Fruit fly (Drosophila melanogaster) whole organism, embryonic: ENCODE measurements around the gene CG5498.
A peak's percentile ranks its signal among the peaks of the same experiment; 100 is the strongest.

Experiments used
- Antp ChIP-seq: fragments of 200-800 bp; sonication (Bioruptor generic); optimal IDR thresholded peaks from 3 replicates; lab custom pipeline; 2016; ENCODE audit warnings: missing biosample characterization, missing genetic modification characterization
- BEAF-32 ChIP-seq: fragments of 200-800 bp; sonication (Bioruptor generic); optimal IDR thresholded peaks from 3 replicates; lab custom pipeline; 2017; ENCODE audit warnings: missing biosample characterization, missing genetic modification characterization, mild to moderate bottlenecking, moderate library complexity, missing genetic modification reagents
- BtbVII ChIP-seq: fragments of 200-800 bp; sonication (Bioruptor generic); optimal IDR thresholded peaks from 3 replicates; lab custom pipeline; 2017; ENCODE audit warnings: missing biosample characterization, mild to moderate bottlenecking, missing genetic modification characterization
- Bteb2 ChIP-seq: fragments of 200-800 bp; sonication (Bioruptor generic); optimal IDR thresholded peaks from 2 replicates; lab custom pipeline; 2016; ENCODE audit warnings: missing biosample characterization, missing genetic modification characterization
- CG10431 ChIP-seq: fragments of 200-800 bp; sonication (Bioruptor generic); optimal IDR thresholded peaks from 3 replicates; lab custom pipeline; 2018; ENCODE audit warnings: missing biosample characterization, mild to moderate bottlenecking, missing genetic modification characterization
- CG12104 ChIP-seq: fragments of 200-800 bp; sonication (Bioruptor generic); optimal IDR thresholded peaks from 3 replicates; lab custom pipeline; 2016; ENCODE audit warnings: missing biosample characterization, missing genetic modification characterization
- CG12942 ChIP-seq: fragments of 200-800 bp; sonication (Bioruptor generic); optimal IDR thresholded peaks from 3 replicates; lab custom pipeline; 2016; ENCODE audit warnings: missing biosample characterization, missing genetic modification characterization
- CG13775 ChIP-seq: fragments of 200-800 bp; sonication (Bioruptor generic); optimal IDR thresholded peaks from 3 replicates; lab custom pipeline; 2017; ENCODE audit warnings: missing biosample characterization, mild to moderate bottlenecking, missing genetic modification characterization
- CG1529 ChIP-seq: fragments of 200-800 bp; sonication (Bioruptor generic); optimal IDR thresholded peaks from 3 replicates; lab custom pipeline; 2018; ENCODE audit warnings: missing biosample characterization, missing genetic modification characterization
- CG15514 ChIP-seq: fragments of 200-800 bp; sonication (Bioruptor generic); optimal IDR thresholded peaks from 3 replicates; lab custom pipeline; 2017; ENCODE audit warnings: missing biosample characterization, missing genetic modification characterization, mild to moderate bottlenecking, moderate library complexity, missing genetic modification reagents
- CG16779 ChIP-seq: fragments of 200-800 bp; sonication (Bioruptor generic); IDR thresholded peaks from 2 replicates; pipeline ENCODE4 v1.3.6; 2022; ENCODE audit warnings: missing biosample characterization, missing genetic modification characterization
- CG16815 ChIP-seq: fragments of 200-800 bp; sonication (Bioruptor generic); optimal IDR thresholded peaks from 3 replicates; lab custom pipeline; 2017; ENCODE audit warnings: missing biosample characterization, mild to moderate bottlenecking, missing genetic modification characterization
- CG18476 ChIP-seq: fragments of 200-800 bp; sonication (Bioruptor generic); optimal IDR thresholded peaks from 2 replicates; lab custom pipeline; 2016; ENCODE audit warnings: missing biosample characterization, mild to moderate bottlenecking, missing genetic modification characterization
- CG6683 ChIP-seq: fragments of 200-800 bp; sonication (Bioruptor generic); optimal IDR thresholded peaks from 2 replicates; lab custom pipeline; 2017; ENCODE audit warnings: missing biosample characterization, mild to moderate bottlenecking, missing genetic modification characterization, missing genetic modification reagents
- CG7556 ChIP-seq: fragments of 200-800 bp; sonication (Bioruptor generic); optimal IDR thresholded peaks from 2 replicates; lab custom pipeline; 2017; ENCODE audit warnings: missing biosample characterization, mild to moderate bottlenecking, missing genetic modification characterization
- CG9817 ChIP-seq: fragments of 200-800 bp; sonication (Bioruptor generic); optimal IDR thresholded peaks from 2 replicates; lab custom pipeline; 2018; ENCODE audit warnings: missing biosample characterization, mild to moderate bottlenecking, missing genetic modification characterization, moderate library complexity
- CTCF ChIP-seq: fragments of 200-800 bp; sonication (Bioruptor generic); optimal IDR thresholded peaks from 2 replicates; lab custom pipeline; 2017; ENCODE audit warnings: missing biosample characterization, mild to moderate bottlenecking, missing genetic modification characterization, moderate library complexity
- Dad ChIP-seq: fragments of 200-800 bp; sonication (Bioruptor generic); optimal IDR thresholded peaks from 3 replicates; lab custom pipeline; 2016; ENCODE audit warnings: missing biosample characterization, missing genetic modification characterization
- Dip3 ChIP-seq: fragments of 200-800 bp; sonication (Bioruptor generic); optimal IDR thresholded peaks from 3 replicates; lab custom pipeline; 2016; ENCODE audit warnings: missing biosample characterization, missing genetic modification characterization
- Drgx ChIP-seq: fragments of 200-800 bp; sonication (Bioruptor generic); IDR thresholded peaks from 2 replicates; pipeline ENCODE4 v1.3.6; 2022; ENCODE audit warnings: missing biosample characterization, missing genetic modification characterization
- Fer1 ChIP-seq: fragments of 200-800 bp; sonication (Bioruptor generic); optimal IDR thresholded peaks from 2 replicates; lab custom pipeline; 2017; ENCODE audit warnings: missing biosample characterization, mild to moderate bottlenecking, missing genetic modification characterization
- Gug ChIP-seq: fragments of 200-800 bp; sonication (Bioruptor generic); IDR thresholded peaks from 4 replicates; pipeline ENCODE4 v1.3.6; 2022; ENCODE audit warnings: missing biosample characterization, missing genetic modification characterization
- Hr51 ChIP-seq, 2 experiments: fragments of 200-800 bp; sonication (Bioruptor generic); optimal IDR thresholded peaks; 2 replicates in 1 of 2; 3 replicates in 1 of 2; lab custom pipeline; 2016 to 2018; ENCODE audit warnings: missing biosample characterization in 2 of 2, missing genetic modification characterization in 2 of 2, mild to moderate bottlenecking in 1 of 2, moderate library complexity in 1 of 2
- Nf-YC ChIP-seq: fragments of 200-800 bp; optimal IDR thresholded peaks from 3 replicates; lab custom pipeline; 2019; ENCODE audit warnings: missing biosample characterization, mild to moderate bottlenecking, missing genetic modification characterization, moderate library complexity
- Ptx1 ChIP-seq: fragments of 200-800 bp; sonication (Bioruptor generic); IDR thresholded peaks from 2 replicates; pipeline ENCODE4 v1.3.6; 2022; ENCODE audit warnings: missing biosample characterization, missing genetic modification characterization
- Sin3A ChIP-seq: fragments of >200 bp; optimal IDR thresholded peaks from 2 replicates; lab custom pipeline; 2018
- Sox102F ChIP-seq: fragments of 200-800 bp; sonication (Bioruptor generic); optimal IDR thresholded peaks from 2 replicates; lab custom pipeline; 2018; ENCODE audit warnings: missing biosample characterization, mild to moderate bottlenecking, missing genetic modification characterization, moderate library complexity
- Trl ChIP-seq, 3 experiments: fragments of >200 bp in 2 of 3; fragments of 200-800 bp in 1 of 3; sonication (Bioruptor generic) in 1 of 3; optimal IDR thresholded peaks; 2 replicates in 1 of 3; 3 replicates in 2 of 3; lab custom pipeline; 2016 to 2017; ENCODE audit warnings: missing biosample characterization in 1 of 3, missing genetic modification characterization in 1 of 3
- caup ChIP-seq: fragments of 200-800 bp; sonication (Bioruptor generic); optimal IDR thresholded peaks from 3 replicates; lab custom pipeline; 2017; ENCODE audit warnings: missing biosample characterization, mild to moderate bottlenecking, missing genetic modification characterization, moderate library complexity; ENCODE audit not compliant: severe bottlenecking
- danr ChIP-seq: fragments of 200-800 bp; sonication (Bioruptor generic); IDR thresholded peaks from 2 replicates; pipeline ENCODE4 v1.3.6; 2022; ENCODE audit warnings: missing biosample characterization, missing genetic modification characterization
- ftz-f1 ChIP-seq: fragments of 200-800 bp; sonication (Bioruptor generic); optimal IDR thresholded peaks from 2 replicates; lab custom pipeline; 2016; ENCODE audit warnings: missing biosample characterization, missing genetic modification characterization
- grn ChIP-seq: fragments of 200-800 bp; sonication (Bioruptor generic); optimal IDR thresholded peaks from 3 replicates; lab custom pipeline; 2017; ENCODE audit warnings: missing biosample characterization, missing genetic modification characterization
- ind ChIP-seq: fragments of 200-800 bp; sonication (Bioruptor generic); optimal IDR thresholded peaks from 3 replicates; lab custom pipeline; 2016; ENCODE audit warnings: missing biosample characterization, missing genetic modification characterization
- insv ChIP-seq, 2 experiments: fragments of 200-800 bp; sonication (Bioruptor generic); optimal IDR thresholded peaks; 3 replicates each; lab custom pipeline; 2016 to 2018; ENCODE audit warnings: missing biosample characterization in 2 of 2, missing genetic modification characterization in 2 of 2
- lilli ChIP-seq: fragments of 200-800 bp; sonication (Bioruptor generic); optimal IDR thresholded peaks from 3 replicates; lab custom pipeline; 2016; ENCODE audit warnings: missing biosample characterization, missing genetic modification characterization
- nau ChIP-seq: fragments of 200-800 bp; sonication (Bioruptor generic); optimal IDR thresholded peaks from 3 replicates; lab custom pipeline; 2017; ENCODE audit warnings: missing biosample characterization, mild to moderate bottlenecking, missing genetic modification characterization, missing genetic modification reagents
- org-1 ChIP-seq: fragments of 200-800 bp; sonication (Bioruptor generic); optimal IDR thresholded peaks from 2 replicates; lab custom pipeline; 2017; ENCODE audit warnings: missing biosample characterization, missing genetic modification characterization
- pb ChIP-seq: fragments of 200-800 bp; sonication (Bioruptor generic); optimal IDR thresholded peaks from 3 replicates; lab custom pipeline; 2016; ENCODE audit warnings: missing biosample characterization, missing genetic modification characterization
- prd ChIP-seq, 3 experiments: fragments of >200 bp in 2 of 3; fragments of 200-800 bp in 1 of 3; sonication (Bioruptor generic) in 1 of 3; optimal IDR thresholded peaks in 2 of 3; IDR thresholded peaks in 1 of 3; 2 replicates in 2 of 3; 3 replicates in 1 of 3; pipeline versions ENCODE4 v1.3.6 to Lab custom; 2017 to 2022; ENCODE audit warnings: missing biosample characterization in 1 of 3, missing genetic modification characterization in 1 of 3
- pzg ChIP-seq: fragments of 200-800 bp; sonication (Bioruptor generic); optimal IDR thresholded peaks from 3 replicates; lab custom pipeline; 2018; ENCODE audit warnings: missing biosample characterization, mild to moderate bottlenecking, missing genetic modification characterization, moderate library complexity
- ranshi ChIP-seq: fragments of 200-800 bp; sonication (Bioruptor generic); IDR thresholded peaks from 2 replicates; pipeline ENCODE4 v1.3.6; 2022; ENCODE audit warnings: missing biosample characterization, missing genetic modification characterization
- row ChIP-seq: fragments of 200-800 bp; sonication (Bioruptor generic); IDR thresholded peaks from 3 replicates; pipeline ENCODE4 v1.3.6; 2022; ENCODE audit warnings: missing biosample characterization, missing genetic modification characterization
- so ChIP-seq: fragments of 200-800 bp; sonication (Bioruptor generic); IDR thresholded peaks from 3 replicates; pipeline ENCODE4 v1.3.6; 2022; ENCODE audit warnings: missing biosample characterization, missing genetic modification characterization
- ssp ChIP-seq: fragments of 200-800 bp; sonication (Bioruptor generic); IDR thresholded peaks from 2 replicates; pipeline ENCODE4 v1.3.6; 2022; ENCODE audit warnings: missing biosample characterization, missing genetic modification characterization
- sug ChIP-seq: fragments of 200-800 bp; optimal IDR thresholded peaks from 2 replicates; lab custom pipeline; 2019; ENCODE audit warnings: missing biosample characterization, mild to moderate bottlenecking, missing genetic modification characterization, moderate library complexity
- tgo ChIP-seq: fragments of 200-800 bp; sonication (Bioruptor generic); IDR thresholded peaks from 3 replicates; pipeline ENCODE4 v1.3.6; 2022; ENCODE audit warnings: missing biosample characterization, missing genetic modification characterization
- trh ChIP-seq: fragments of 200-800 bp; sonication (Bioruptor generic); optimal IDR thresholded peaks from 2 replicates; lab custom pipeline; 2016; ENCODE audit warnings: missing biosample characterization, missing genetic modification characterization
- tx ChIP-seq: fragments of 200-800 bp; sonication (Bioruptor generic); optimal IDR thresholded peaks from 2 replicates; lab custom pipeline; 2016; ENCODE audit warnings: missing biosample characterization, missing genetic modification characterization
- yki ChIP-seq: fragments of >200 bp; optimal IDR thresholded peaks from 3 replicates; lab custom pipeline; 2018
- zfh2 ChIP-seq: fragments of 200-800 bp; sonication (Bioruptor generic); optimal IDR thresholded peaks from 2 replicates; lab custom pipeline; 2016; ENCODE audit warnings: missing biosample characterization, missing genetic modification characterization

The CG5498 gene

DNA sequence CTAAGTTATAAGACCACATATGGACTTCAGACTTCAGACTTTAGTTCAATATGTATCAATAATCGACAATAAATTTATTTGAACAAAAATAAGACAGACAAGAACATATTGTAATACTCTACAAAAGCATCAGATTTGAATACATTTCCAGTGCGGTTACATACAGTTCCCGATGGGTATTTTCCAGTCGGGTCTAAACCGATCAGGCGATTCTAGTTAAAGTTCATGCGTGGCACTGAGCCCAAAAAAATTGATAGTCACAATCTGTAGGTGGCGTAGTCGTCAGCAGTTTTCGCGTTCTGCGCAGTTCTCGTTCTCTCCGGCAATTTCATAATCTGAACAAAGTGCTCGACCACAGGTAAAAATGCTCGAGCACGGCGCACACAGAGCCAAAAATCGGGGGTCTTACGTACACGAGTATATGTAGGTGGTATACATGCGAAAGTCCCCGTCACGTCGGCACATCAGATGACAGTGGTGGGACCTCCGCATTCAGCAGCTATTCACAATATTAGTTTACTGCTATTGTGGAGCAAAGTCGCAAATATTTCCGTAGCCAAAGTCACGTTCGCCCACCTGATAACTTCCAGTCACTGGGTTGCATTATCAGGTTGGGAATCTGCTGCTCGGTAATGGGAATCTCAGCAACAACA, 11.5 kb upstream of the CG5498 start (continued):
- no peak for TF ChIP-seq CG12104 (GFP tag; lab: Kevin White, UChicago)
- TF ChIP-seq CG7556 (GFP tag; lab: Kevin White, UChicago): peak; percentile 51
- TF ChIP-seq BtbVII (GFP tag; lab: Kevin White, UChicago): peak; percentile 65
- peak; percentile 69 for TF ChIP-seq Fer1 (GFP tag; lab: Kevin White, UChicago)
- peak; percentile 31 for TF ChIP-seq CG18476
- TF ChIP-seq pb (GFP tag; lab: Kevin White, UChicago): no peak
- no peak for TF ChIP-seq trh
- TF ChIP-seq row: peak; percentile 78
- peak; percentile 38 for TF ChIP-seq CG15514 (GFP tag; lab: Kevin White, UChicago)
- no peak for TF ChIP-seq pzg (GFP tag; lab: Kevin White, UChicago)
- TF ChIP-seq BEAF-32 (GFP tag; lab: Kevin White, UChicago): no peak
- no peak for TF ChIP-seq ssp (GFP tag; lab: Robert Waterston, UW)
- TF ChIP-seq tgo: no peak; the same call in 2 of the 3 replicates
- TF ChIP-seq so (GFP tag; lab: Robert Waterston, UW): peak; percentile 38; the same call in 2 of the 3 replicates
- no peak for TF ChIP-seq Dad (GFP tag; lab: Kevin White, UChicago)
- TF ChIP-seq org-1 (GFP tag; lab: Kevin White, UChicago): no peak
- TF ChIP-seq CG10431 (GFP tag; lab: Kevin White, UChicago): peak; percentile 63
- TF ChIP-seq CG16779: no peak
- peak in 1 of 2 experiments; percentile 5 for TF ChIP-seq Trl (optimal IDR thresholded peaks at IDR 0.05; lab: Kevin White, UChicago)
- no peak for TF ChIP-seq Trl (GFP tag; optimal IDR thresholded peaks at IDR 0.05; lab: Kevin White, UChicago)
- peak; percentile 73 for TF ChIP-seq sug (tag; lab: Kevin White, UChicago)
- peak; percentile 80 for TF ChIP-seq lilli (GFP tag; lab: Kevin White, UChicago)
- TF ChIP-seq tx: no peak
- peak; percentile 72 for TF ChIP-seq grn (GFP tag; lab: Kevin White, UChicago)
- TF ChIP-seq CG12942 (GFP tag; lab: Kevin White, UChicago): no peak
- peak; percentile 28 to 62 for TF ChIP-seq Hr51 (GFP tag; optimal IDR thresholded peaks at IDR 0.05; lab: Kevin White, UChicago)
- TF ChIP-seq ftz-f1 (GFP tag; lab: Kevin White, UChicago): peak; percentile 55
- TF ChIP-seq Bteb2: peak; percentile 61
- no peak for TF ChIP-seq nau (GFP tag; lab: Kevin White, UChicago)
- peak; percentile 17; the same call in 1 of the 4 replicates for TF ChIP-seq Gug
- TF ChIP-seq CG1529 (GFP tag; lab: Kevin White, UChicago): no peak
- TF ChIP-seq CG9817 (tag; lab: Kevin White, UChicago): no peak
- no peak for TF ChIP-seq Sin3A (lab: Kevin White, UChicago)
- peak; percentile 19 for TF ChIP-seq CG6683 (GFP tag; lab: Kevin White, UChicago)
- no peak for TF ChIP-seq danr (GFP tag; lab: Robert Waterston, UW)
- peak; percentile 49 for TF ChIP-seq CG16815
- no peak for TF ChIP-seq yki (lab: Kevin White, UChicago)
- 0 out of 2 replicates have a peak, but pooled peaks have one; percentile 41 for TF ChIP-seq ranshi (GFP tag; lab: Robert Waterston, UW)
- TF ChIP-seq Drgx: 0 out of 2 replicates have a peak, but pooled peaks have one; percentile 38
- peak; percentile 80 for TF ChIP-seq Dip3 (GFP tag; lab: Kevin White, UChicago)
- peak; percentile 22 for TF ChIP-seq Sox102F (GFP tag; lab: Kevin White, UChicago)
- TF ChIP-seq prd (optimal IDR thresholded peaks at IDR 0.05; lab: Kevin White, UChicago): no peak
- peak; percentile 51 for TF ChIP-seq prd (GFP tag; IDR thresholded peaks at IDR 0.05; lab: Robert Waterston, UW)
- TF ChIP-seq caup: peak; percentile 46
- TF ChIP-seq Antp: peak; percentile 13
- TF ChIP-seq zfh2 (GFP tag; lab: Kevin White, UChicago): peak; percentile 69
- TF ChIP-seq Ptx1 (GFP tag; lab: Robert Waterston, UW): peak; percentile 49
- peak; percentile 33 for TF ChIP-seq Nf-YC (tag; lab: Kevin White, UChicago)
- no peak for TF ChIP-seq insv (GFP tag; optimal IDR thresholded peaks at IDR 0.05; lab: Kevin White, UChicago)
- TF ChIP-seq CTCF: peak; percentile 63
- TF ChIP-seq ind (GFP tag; lab: Kevin White, UChicago): peak; percentile 55
- peak; percentile 37 for TF ChIP-seq CG13775 (GFP tag; lab: Kevin White, UChicago)
